Fruit fly (Drosophila melanogaster): ENCODE results near the gene CG3386.

Gene CG3386

dm6 chr3L:641436-641835, 40.8 kb downstream of the CG3386 start:
- TF ChIP-seq CG5245 (GFP tag; optimal IDR thresholded peaks at IDR 0.05) (peak; percentile 20), CG5953 (GFP tag; IDR thresholded peaks at IDR 0.05) (0 out of 2 replicates have a peak, but pooled peaks have one; percentile 10), exex (tag; optimal IDR thresholded peaks at IDR 0.05) (no peak), corto (GFP tag; optimal IDR thresholded peaks at IDR 0.05) (no peak), gcm (GFP tag; optimal IDR thresholded peaks at IDR 0.05) (peak; percentile 30), lmd (GFP tag; IDR thresholded peaks at IDR 0.05) (0 out of 2 replicates have a peak, but pooled peaks have one; percentile 16), CG14860 (GFP tag; IDR thresholded peaks at IDR 0.05; ENCODE audit: partially characterized antibody) (no peak), sd (tag; optimal IDR thresholded peaks at IDR 0.05) (peak; percentile 84), CG8290 (GFP tag; optimal IDR thresholded peaks at IDR 0.05) (no peak), CG8290 (tag; optimal IDR thresholded peaks at IDR 0.05) (peak in 1 of 2 experiments; percentile 13), CG32772 (GFP tag; IDR thresholded peaks at IDR 0.05) (peak; percentile 35; the same call in 1 of the 2 replicates), knrl (GFP tag; IDR thresholded peaks at IDR 0.05; ENCODE audit: partially characterized antibody) (0 out of 3 replicates have a peak, but pooled peaks have one; percentile 17), otp (GFP tag; IDR thresholded peaks at IDR 0.05) (peak; percentile 34; the same call in 1 of the 3 replicates), Xbp1 (GFP tag; optimal IDR thresholded peaks at IDR 0.05) (no peak), CG10321 (GFP tag; IDR thresholded peaks at IDR 0.05) (peak; percentile 2; the same call in 1 of the 2 replicates), chinmo (GFP tag; IDR thresholded peaks at IDR 0.05; ENCODE audit: partially characterized antibody) (0 out of 4 replicates have a peak, but pooled peaks have one; percentile 10), sens (GFP tag) (peak; percentile 56), Hmx (GFP tag; optimal IDR thresholded peaks at IDR 0.05) (no peak), Adf1 (GFP tag; IDR thresholded peaks at IDR 0.05) (peak; percentile 32; the same call in 1 of the 2 replicates), MESR4 (GFP tag; optimal IDR thresholded peaks at IDR 0.05) (no peak), twi (tag; optimal IDR thresholded peaks at IDR 0.05) (no peak), vvl (GFP tag; IDR thresholded peaks at IDR 0.05) (0 out of 2 replicates have a peak, but pooled peaks have one; percentile 33), CG43689 (GFP tag; IDR thresholded peaks at IDR 0.05) (no peak), Rfx (GFP tag; IDR thresholded peaks at IDR 0.05) (no peak), crc (GFP tag; optimal IDR thresholded peaks at IDR 0.05) (no peak), pzg (GFP tag; optimal IDR thresholded peaks at IDR 0.05) (no peak), br (optimal IDR thresholded peaks at IDR 0.05) (no peak), Bgb (GFP tag; IDR thresholded peaks at IDR 0.05; ENCODE audit: partially characterized antibody) (0 out of 2 replicates have a peak, but pooled peaks have one; percentile 13), CG12769 (tag; optimal IDR thresholded peaks at IDR 0.05) (peak; percentile 98), CG14014 (GFP tag; IDR thresholded peaks at IDR 0.05) (0 out of 2 replicates have a peak, but pooled peaks have one; percentile 14), esg (GFP tag; conservative IDR thresholded peaks at IDR 0.05) (no peak), CG33213 (GFP tag; optimal IDR thresholded peaks at IDR 0.05) (no peak), Atf6 (GFP tag; IDR thresholded peaks at IDR 0.05) (0 out of 2 replicates have a peak, but pooled peaks have one; percentile 17), Optix (GFP tag; IDR thresholded peaks at IDR 0.05) (peak; percentile 34; the same call in 1 of the 3 replicates), Lhr (GFP tag; optimal IDR thresholded peaks at IDR 0.05) (no peak), Med (GFP tag) (peak; percentile 81), hb (GFP tag; IDR thresholded peaks at IDR 0.05; ENCODE audit: partially characterized antibody) (no peak), E2f1 (GFP tag; IDR thresholded peaks at IDR 0.05) (peak; percentile 22; the same call in 1 of the 2 replicates), Bdp1 (GFP tag; optimal IDR thresholded peaks at IDR 0.05) (no peak), ci (GFP tag; IDR thresholded peaks at IDR 0.05) (peak; percentile 79), NFAT (GFP tag; IDR thresholded peaks at IDR 0.05) (0 out of 2 replicates have a peak, but pooled peaks have one; percentile 6), stc (GFP tag; IDR thresholded peaks at IDR 0.05) (0 out of 2 replicates have a peak, but pooled peaks have one; percentile 27), CG3407 (GFP tag; optimal IDR thresholded peaks at IDR 0.05) (no peak), CG18599 (GFP tag; optimal IDR thresholded peaks at IDR 0.05) (peak; percentile 8), CG1024 (GFP tag; IDR thresholded peaks at IDR 0.05) (0 out of 2 replicates have a peak, but pooled peaks have one; percentile 4), ken (GFP tag; IDR thresholded peaks at IDR 0.05) (0 out of 3 replicates have a peak, but pooled peaks have one; percentile 19), CG12104 (GFP tag; optimal IDR thresholded peaks at IDR 0.05) (no peak), CG15514 (GFP tag; optimal IDR thresholded peaks at IDR 0.05) (no peak), tio (GFP tag; optimal IDR thresholded peaks at IDR 0.05) (no peak), Awh (GFP tag; IDR thresholded peaks at IDR 0.05) (peak; percentile 61; the same call in 1 of the 2 replicates)
